Fruit fly (Drosophila melanogaster): Measurements from ENCODE around the gene CG14879.

CG14879 gene

DNA sequence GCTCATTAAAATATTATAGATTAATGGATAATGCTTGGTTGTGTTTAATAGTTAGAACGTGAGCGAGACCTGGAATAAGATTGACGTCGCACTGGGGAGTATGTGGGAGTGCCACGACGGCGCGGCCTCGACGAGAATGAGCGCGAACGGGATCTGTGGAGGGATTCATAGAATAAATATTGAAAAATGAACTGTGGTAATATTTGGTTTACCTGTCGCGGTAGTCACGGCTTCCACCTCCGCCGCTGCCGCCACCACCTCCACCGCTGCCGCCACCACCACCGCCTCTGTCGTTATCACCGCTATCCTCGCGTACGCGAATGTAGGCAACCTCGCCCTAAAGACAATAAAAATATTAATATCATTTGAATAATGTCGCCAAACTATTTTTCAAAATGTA lies 8.4 kb downstream of the CG14879 start:
- TF ChIP-seq Hnf4 (GFP tag; optimal IDR thresholded peaks at IDR 0.05), result no peak
- no peak for TF ChIP-seq Dif (GFP tag; optimal IDR thresholded peaks at IDR 0.05; ENCODE audit: partially characterized antibody)
- TF ChIP-seq Jra (GFP tag; optimal IDR thresholded peaks at IDR 0.05), result no peak
- no peak for TF ChIP-seq dl (GFP tag; optimal IDR thresholded peaks at IDR 0.05; ENCODE audit: insufficient read depth in 1 of 2, partially characterized antibody in 2 of 2)
- no peak for TF ChIP-seq N (GFP tag; optimal IDR thresholded peaks at IDR 0.05)
- TF ChIP-seq Dfd (GFP tag; optimal IDR thresholded peaks at IDR 0.05), result no peak
- TF ChIP-seq CG9705 (GFP tag; optimal IDR thresholded peaks at IDR 0.05), result no peak
- TF ChIP-seq sage (GFP tag; optimal IDR thresholded peaks at IDR 0.05), result no peak
- TF ChIP-seq usp (GFP tag; optimal IDR thresholded peaks at IDR 0.05), result no peak
- no peak for TF ChIP-seq CrebA (GFP tag; optimal IDR thresholded peaks at IDR 0.05; ENCODE audit: borderline replicate concordance)
- no peak for TF ChIP-seq tai (GFP tag; optimal IDR thresholded peaks at IDR 0.05)

DNA sequence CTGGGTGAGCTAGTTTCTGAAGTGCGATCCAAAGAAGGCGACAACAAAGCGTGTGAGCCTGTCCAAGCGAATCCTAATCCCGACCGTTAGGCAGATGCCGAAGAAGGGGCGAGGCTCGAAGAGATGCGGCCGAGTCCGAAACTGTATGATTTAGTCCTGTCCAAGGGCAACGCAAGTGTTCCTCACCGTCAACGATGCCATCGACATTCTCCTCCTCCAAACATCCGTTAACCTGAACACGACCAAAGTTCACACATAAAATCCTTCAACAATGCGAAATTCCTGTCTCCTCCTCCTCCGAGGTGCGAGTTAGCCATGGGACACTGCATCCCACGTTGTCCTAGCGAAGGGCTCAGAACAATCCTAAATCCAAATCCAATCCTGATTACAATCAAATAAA lies 9.6 kb downstream of the CG14879 start, which contains the start of gene Sulf1:
Sulf1 (minus strand) TSS at position 101 of the 400 bp plus-strand sequence.
- TF ChIP-seq Mio (GFP tag; optimal IDR thresholded peaks at IDR 0.05) (no peak), usp (GFP tag; optimal IDR thresholded peaks at IDR 0.05) (no peak), sage (GFP tag; optimal IDR thresholded peaks at IDR 0.05) (no peak), tai (GFP tag; optimal IDR thresholded peaks at IDR 0.05) (no peak), Myc (optimal IDR thresholded peaks at IDR 0.05) (no peak), Hnf4 (GFP tag; optimal IDR thresholded peaks at IDR 0.05) (no peak), Dfd (GFP tag; optimal IDR thresholded peaks at IDR 0.05) (no peak), OdsH (GFP tag; optimal IDR thresholded peaks at IDR 0.05) (no peak), N (GFP tag; optimal IDR thresholded peaks at IDR 0.05) (no peak), CG32264 (GFP tag; optimal IDR thresholded peaks at IDR 0.05) (no peak), fru (GFP tag; optimal IDR thresholded peaks at IDR 0.05) (no peak), dl (GFP tag; optimal IDR thresholded peaks at IDR 0.05; ENCODE audit: insufficient read depth in 1 of 2, partially characterized antibody in 2 of 2) (no peak), br (GFP tag; optimal IDR thresholded peaks at IDR 0.05) (no peak), woc (GFP tag; optimal IDR thresholded peaks at IDR 0.05) (no peak), lola (GFP tag; optimal IDR thresholded peaks at IDR 0.05) (no peak), jim (GFP tag; optimal IDR thresholded peaks at IDR 0.05) (no peak), CG9705 (GFP tag; optimal IDR thresholded peaks at IDR 0.05) (no peak), Rel (GFP tag; optimal IDR thresholded peaks at IDR 0.05) (no peak), Rel (tag; optimal IDR thresholded peaks at IDR 0.05) (no peak)

DNA sequence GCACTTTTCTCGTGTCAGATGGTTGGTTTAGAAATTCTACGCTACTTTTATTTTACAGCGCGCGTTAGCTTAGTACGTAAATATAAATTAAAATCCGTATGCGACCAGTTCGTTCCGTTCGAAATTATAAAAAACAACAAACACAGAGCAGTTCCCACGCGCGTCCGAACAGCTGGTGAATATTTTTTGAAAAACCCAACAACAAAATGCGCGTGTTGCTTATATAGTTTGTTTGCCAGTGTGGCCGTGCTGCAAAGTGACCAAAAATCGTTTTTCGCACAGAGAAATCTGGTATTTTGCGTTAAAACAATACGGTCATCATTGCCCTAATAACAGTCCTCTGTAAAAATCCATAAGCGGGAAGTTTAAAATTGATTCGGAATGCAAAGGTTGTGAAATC lies 10.7 kb downstream of the CG14879 start:
- TF ChIP-seq brk (GFP tag; optimal IDR thresholded peaks at IDR 0.05), result no peak
- TF ChIP-seq jim (GFP tag; optimal IDR thresholded peaks at IDR 0.05), result peak; percentile 33
- TF ChIP-seq ey (GFP tag; optimal IDR thresholded peaks at IDR 0.05), result no peak
- peak in 1 of 2 experiments; percentile 15 for TF ChIP-seq foxo (GFP tag; optimal IDR thresholded peaks at IDR 0.05)
- TF ChIP-seq sv (GFP tag; optimal IDR thresholded peaks at IDR 0.05), result no peak
- no peak for TF ChIP-seq psq (GFP tag; optimal IDR thresholded peaks at IDR 0.05)
- no peak for TF ChIP-seq OdsH (GFP tag; optimal IDR thresholded peaks at IDR 0.05)
- TF ChIP-seq Rel (GFP tag; optimal IDR thresholded peaks at IDR 0.05), result no peak
- peak; percentile 67 for TF ChIP-seq Rel (tag; optimal IDR thresholded peaks at IDR 0.05)
- no peak for TF ChIP-seq CG9705 (GFP tag; optimal IDR thresholded peaks at IDR 0.05)
- no peak for TF ChIP-seq sage (GFP tag; optimal IDR thresholded peaks at IDR 0.05)
- peak; percentile 18 for TF ChIP-seq Sp1 (GFP tag; optimal IDR thresholded peaks at IDR 0.05)
- peak; percentile 33 for TF ChIP-seq Hr83 (GFP tag; optimal IDR thresholded peaks at IDR 0.05; ENCODE audit: poor library complexity, severe bottlenecking)
- no peak for TF ChIP-seq fru (GFP tag; optimal IDR thresholded peaks at IDR 0.05)
- no peak for TF ChIP-seq dl (GFP tag; optimal IDR thresholded peaks at IDR 0.05; ENCODE audit: insufficient read depth in 1 of 2, partially characterized antibody in 2 of 2)
- peak; percentile 50 for TF ChIP-seq h (GFP tag; optimal IDR thresholded peaks at IDR 0.05)

DNA sequence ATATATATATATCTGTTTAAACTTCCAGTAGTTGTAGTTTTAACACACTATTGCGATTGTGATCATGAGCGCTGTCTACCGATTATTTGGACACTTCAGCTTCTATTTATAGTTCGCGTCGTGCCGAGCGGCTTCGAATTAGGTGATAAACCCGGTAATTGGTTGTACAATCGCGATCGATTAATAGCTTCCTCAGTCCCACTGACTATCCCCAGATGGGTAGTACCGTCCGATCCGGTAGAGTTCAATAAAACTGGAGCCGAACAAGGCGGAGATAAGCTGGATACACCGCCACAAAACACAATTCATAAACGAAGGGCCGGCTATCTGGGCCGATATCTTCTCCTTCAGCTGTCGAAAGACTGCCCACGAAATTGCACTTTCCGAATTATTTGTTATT lies 11.2 kb downstream of the CG14879 start:
- TF ChIP-seq Dif (GFP tag; optimal IDR thresholded peaks at IDR 0.05; ENCODE audit: partially characterized antibody) (no peak), usp (GFP tag; optimal IDR thresholded peaks at IDR 0.05) (no peak), sage (GFP tag; optimal IDR thresholded peaks at IDR 0.05) (no peak), CG32264 (GFP tag; optimal IDR thresholded peaks at IDR 0.05) (no peak), GATAd (GFP tag; optimal IDR thresholded peaks at IDR 0.05) (no peak), brk (GFP tag; optimal IDR thresholded peaks at IDR 0.05) (no peak), Vsx2 (GFP tag; optimal IDR thresholded peaks at IDR 0.05; ENCODE audit: partially characterized antibody) (no peak)

dm6 chr3R:16337053-16337385 lies 12.0 kb downstream of the CG14879 start:
- TF ChIP-seq OdsH (GFP tag; optimal IDR thresholded peaks at IDR 0.05), result peak; percentile 5
- TF ChIP-seq brk (GFP tag; optimal IDR thresholded peaks at IDR 0.05), result no peak
- peak in 1 of 2 experiments; percentile 36 for TF ChIP-seq foxo (GFP tag; optimal IDR thresholded peaks at IDR 0.05)
- TF ChIP-seq fru (GFP tag; optimal IDR thresholded peaks at IDR 0.05), result peak; percentile 37
- TF ChIP-seq br (GFP tag; optimal IDR thresholded peaks at IDR 0.05), result peak; percentile 6
- TF ChIP-seq Hr78 (GFP tag; optimal IDR thresholded peaks at IDR 0.05), result no peak
- TF ChIP-seq Jra (GFP tag; optimal IDR thresholded peaks at IDR 0.05), result no peak
- TF ChIP-seq lola (GFP tag; optimal IDR thresholded peaks at IDR 0.05), result no peak
- TF ChIP-seq jim (GFP tag; optimal IDR thresholded peaks at IDR 0.05), result no peak
- TF ChIP-seq rgr (GFP tag; optimal IDR thresholded peaks at IDR 0.05), result peak; percentile 46
- TF ChIP-seq sage (GFP tag; optimal IDR thresholded peaks at IDR 0.05), result no peak
- peak; percentile 48 for TF ChIP-seq ey (GFP tag; optimal IDR thresholded peaks at IDR 0.05)
- no peak for TF ChIP-seq dmrt93B (GFP tag; optimal IDR thresholded peaks at IDR 0.05)
- peak; percentile 47 for TF ChIP-seq h (GFP tag; optimal IDR thresholded peaks at IDR 0.05)
